Worm (Caenorhabditis elegans): ENCODE results near the gene rimb-1.

The rimb-1 gene

ce11 chrIII:1794100-1794499 is 6.0 kb downstream of the rimb-1 start:
- no peak for TF ChIP-seq unc-62 (GFP tag; optimal IDR thresholded peaks at IDR 0.05)

ce11 chrIII:1799407-1799806 is 11.3 kb downstream of the rimb-1 start:
- no peak for TF ChIP-seq unc-62 (GFP tag; optimal IDR thresholded peaks at IDR 0.05)

- no peak for TF ChIP-seq unc-62 (GFP tag; optimal IDR thresholded peaks at IDR 0.05)
Observed at ce11 chrIII:1803000-1803399, 14.9 kb downstream of the rimb-1 start.

- TF ChIP-seq unc-62 (GFP tag; optimal IDR thresholded peaks at IDR 0.05) = no peak
Observed at ce11 chrIII:1804477-1804876, 16.3 kb downstream of the rimb-1 start.

- no peak for TF ChIP-seq unc-62 (GFP tag; optimal IDR thresholded peaks at IDR 0.05)
Observed at ce11 chrIII:1805415-1806008, 17.4 kb downstream of the rimb-1 start.

ce11 chrIII:1806183-1806798 is 18.2 kb downstream of the rimb-1 start:
- no peak for TF ChIP-seq unc-62 (GFP tag; optimal IDR thresholded peaks at IDR 0.05)

- TF ChIP-seq unc-62 (GFP tag; optimal IDR thresholded peaks at IDR 0.05) = no peak
Observed at ce11 chrIII:1814285-1814684, 26.2 kb downstream of the rimb-1 start.

- no peak for TF ChIP-seq unc-62 (GFP tag; optimal IDR thresholded peaks at IDR 0.05)
Observed at ce11 chrIII:1818001-1818655, 30.0 kb downstream of the rimb-1 start, which contains the start of gene clp-4. Gene clp-4 (minus strand): TSS chrIII:1818323.

ce11 chrIII:1819049-1819597 is 31.0 kb downstream of the rimb-1 start:
- no peak for TF ChIP-seq unc-62 (GFP tag; optimal IDR thresholded peaks at IDR 0.05)

- no peak for TF ChIP-seq unc-62 (GFP tag; optimal IDR thresholded peaks at IDR 0.05)
Observed at ce11 chrIII:1824264-1824922, 36.3 kb downstream of the rimb-1 start, which contains the start of the genes pvf-1 and Y39A3CL.7. Gene pvf-1 (minus strand): TSS chrIII:1824314. Gene Y39A3CL.7 (plus strand): TSS chrIII:1824919.

ce11 chrIII:1831104-1831503 is 43.0 kb downstream of the rimb-1 start:
- TF ChIP-seq unc-62 (GFP tag; optimal IDR thresholded peaks at IDR 0.05) = no peak

- TF ChIP-seq unc-62 (GFP tag; optimal IDR thresholded peaks at IDR 0.05) = no peak
Observed at ce11 chrIII:1832453-1832852, 44.3 kb downstream of the rimb-1 start.

ce11 chrIII:1833984-1834563 is 45.9 kb downstream of the rimb-1 start, which contains the start of gene rexd-1:
Gene rexd-1 (plus strand): TSS chrIII:1834513.
- no peak for TF ChIP-seq unc-62 (GFP tag; optimal IDR thresholded peaks at IDR 0.05)

- TF ChIP-seq unc-62 (GFP tag; optimal IDR thresholded peaks at IDR 0.05) = no peak
Observed at ce11 chrIII:1848747-1849146, 60.6 kb downstream of the rimb-1 start, which contains the start of gene pqn-82. Gene pqn-82 (plus strand): TSS chrIII:1849047.

- no peak for TF ChIP-seq unc-62 (GFP tag; optimal IDR thresholded peaks at IDR 0.05)
Observed at ce11 chrIII:1852126-1852717, 64.1 kb downstream of the rimb-1 start.
